Fruit fly (Drosophila melanogaster): ENCODE results near the gene ORMDL.

Gene ORMDL

DNA sequence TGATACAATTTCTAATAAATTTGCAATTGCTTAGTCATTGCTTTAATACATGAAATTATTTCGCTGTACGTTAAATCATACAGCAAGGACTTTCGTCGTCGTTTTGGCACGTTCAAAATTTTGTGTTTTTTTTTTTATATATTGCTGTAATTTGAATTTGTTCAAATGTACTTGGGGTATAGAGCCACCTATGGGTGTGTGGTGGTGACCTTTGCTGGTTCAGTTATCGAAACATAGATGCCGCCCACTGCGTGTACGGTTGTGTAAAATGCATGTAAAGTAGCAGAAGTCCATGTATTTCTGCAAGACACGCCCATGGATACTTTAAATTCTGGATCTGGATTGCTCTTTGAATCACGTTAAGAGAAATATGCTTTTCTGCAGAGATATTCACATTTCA, 30.8 kb upstream of the ORMDL start (continued):
- TF ChIP-seq CG14710 (tag; optimal IDR thresholded peaks at IDR 0.05) (peak; percentile 32), rib (GFP tag; IDR thresholded peaks at IDR 0.05) (peak; percentile 34; the same call in 1 of the 2 replicates), exex (tag; optimal IDR thresholded peaks at IDR 0.05) (no peak), sug (tag; optimal IDR thresholded peaks at IDR 0.05) (no peak), CG7839 (tag; optimal IDR thresholded peaks at IDR 0.05) (no peak), CG13287 (GFP tag; IDR thresholded peaks at IDR 0.05; ENCODE audit: partially characterized antibody) (peak; percentile 39; the same call in 1 of the 2 replicates), p53 (GFP tag; optimal IDR thresholded peaks at IDR 0.05) (peak; percentile 70), z (GFP tag; IDR thresholded peaks at IDR 0.05) (no peak), CG15011 (GFP tag; optimal IDR thresholded peaks at IDR 0.05) (no peak), bcd (GFP tag; optimal IDR thresholded peaks at IDR 0.05) (peak; percentile 48), salm (tag; optimal IDR thresholded peaks at IDR 0.05) (no peak), GATAe (GFP tag; conservative IDR thresholded peaks at IDR 0.05) (no peak), NFAT (GFP tag; IDR thresholded peaks at IDR 0.05) (peak; percentile 75), NK7.1 (GFP tag; optimal IDR thresholded peaks at IDR 0.05) (peak; percentile 1), Hr39 (optimal IDR thresholded peaks at IDR 0.05) (no peak), Oaz (GFP tag; IDR thresholded peaks at IDR 0.05) (0 out of 2 replicates have a peak, but pooled peaks have one; percentile 11), CG1024 (GFP tag; IDR thresholded peaks at IDR 0.05) (peak; percentile 35; the same call in 1 of the 2 replicates), gcm (GFP tag; optimal IDR thresholded peaks at IDR 0.05) (no peak), dysf (GFP tag; IDR thresholded peaks at IDR 0.05) (peak; percentile 71; the same call in 2 of the 3 replicates), CG31441 (GFP tag; IDR thresholded peaks at IDR 0.05) (no peak), CG9215 (GFP tag; IDR thresholded peaks at IDR 0.05) (peak; percentile 52; the same call in 1 of the 2 replicates), CG11696 (GFP tag; IDR thresholded peaks at IDR 0.05) (no peak), CG14965 (GFP tag; optimal IDR thresholded peaks at IDR 0.05; ENCODE audit: borderline replicate concordance) (peak; percentile 39), nerfin-2 (GFP tag; IDR thresholded peaks at IDR 0.05; ENCODE audit: partially characterized antibody) (no peak), cwo (GFP tag; optimal IDR thresholded peaks at IDR 0.05) (no peak), pros (GFP tag; optimal IDR thresholded peaks at IDR 0.05) (no peak), CG11247 (GFP tag; IDR thresholded peaks at IDR 0.05) (peak; percentile 72), ham (GFP tag; IDR thresholded peaks at IDR 0.05) (0 out of 2 replicates have a peak, but pooled peaks have one; percentile 23), chinmo (GFP tag; IDR thresholded peaks at IDR 0.05; ENCODE audit: partially characterized antibody) (no peak), CG7987 (GFP tag; optimal IDR thresholded peaks at IDR 0.05) (no peak), Ets65A (GFP tag) (peak; percentile 96), sens (GFP tag) (peak; percentile 83), psq (GFP tag; optimal IDR thresholded peaks at IDR 0.05) (peak; percentile 27), Hmr (GFP tag; optimal IDR thresholded peaks at IDR 0.05) (peak; percentile 52), twi (tag; optimal IDR thresholded peaks at IDR 0.05) (no peak), tna (GFP tag; IDR thresholded peaks at IDR 0.05; ENCODE audit: partially characterized antibody) (no peak), CG2875 (GFP tag; optimal IDR thresholded peaks at IDR 0.05) (peak; percentile 40), Lpt (GFP tag; optimal IDR thresholded peaks at IDR 0.05) (no peak), Spps (tag; optimal IDR thresholded peaks at IDR 0.05) (no peak), ap (GFP tag; IDR thresholded peaks at IDR 0.05) (no peak), CG9876 (GFP tag; optimal IDR thresholded peaks at IDR 0.05) (peak; percentile 75), fd102C (GFP tag; optimal IDR thresholded peaks at IDR 0.05) (no peak), CG17802 (tag; optimal IDR thresholded peaks at IDR 0.05) (no peak), CG10654 (GFP tag; optimal IDR thresholded peaks at IDR 0.05) (peak; percentile 50), CG11398 (GFP tag; optimal IDR thresholded peaks at IDR 0.05) (peak; percentile 32), fd3F (GFP tag; optimal IDR thresholded peaks at IDR 0.05) (peak; percentile 18), CG17361 (GFP tag; IDR thresholded peaks at IDR 0.05) (no peak; the same call in 2 of the 3 replicates), CG8290 (GFP tag; optimal IDR thresholded peaks at IDR 0.05) (peak; percentile 72), CG8290 (tag; optimal IDR thresholded peaks at IDR 0.05) (no peak), bbx (GFP tag; IDR thresholded peaks at IDR 0.05; ENCODE audit: partially characterized antibody) (peak; percentile 59), CG33213 (GFP tag; optimal IDR thresholded peaks at IDR 0.05) (peak; percentile 85), CG12071 (GFP tag; optimal IDR thresholded peaks at IDR 0.05) (no peak)

Measured in whole organism, embryonic.